Fruit fly (Drosophila melanogaster) Kc167 (cell line): Measurements from ENCODE around the gene Fst.
"Not testable (repeated sequence)": the region's sequence is repeated elsewhere in the genome, so short reads cannot be mapped to it uniquely, and the experiment has no call there.

Source experiments
- Myc ChIP-seq: fragments of >200 bp; optimal IDR thresholded peaks from 2 replicates; lab custom pipeline; 2017; ENCODE audit warnings: missing external identifiers
- Sin3A ChIP-seq: fragments of >200 bp; optimal IDR thresholded peaks from 2 replicates; lab custom pipeline; 2018; ENCODE audit warnings: missing external identifiers
- h ChIP-seq: fragments of >200 bp; optimal IDR thresholded peaks from 3 replicates; lab custom pipeline; 2018; ENCODE audit warnings: missing external identifiers
- insv ChIP-seq: fragments of >200 bp; optimal IDR thresholded peaks from 3 replicates; lab custom pipeline; 2018; ENCODE audit warnings: missing external identifiers
- psq ChIP-seq: fragments of >200 bp; optimal IDR thresholded peaks from 2 replicates; lab custom pipeline; 2017; ENCODE audit warnings: missing external identifiers

DNA sequence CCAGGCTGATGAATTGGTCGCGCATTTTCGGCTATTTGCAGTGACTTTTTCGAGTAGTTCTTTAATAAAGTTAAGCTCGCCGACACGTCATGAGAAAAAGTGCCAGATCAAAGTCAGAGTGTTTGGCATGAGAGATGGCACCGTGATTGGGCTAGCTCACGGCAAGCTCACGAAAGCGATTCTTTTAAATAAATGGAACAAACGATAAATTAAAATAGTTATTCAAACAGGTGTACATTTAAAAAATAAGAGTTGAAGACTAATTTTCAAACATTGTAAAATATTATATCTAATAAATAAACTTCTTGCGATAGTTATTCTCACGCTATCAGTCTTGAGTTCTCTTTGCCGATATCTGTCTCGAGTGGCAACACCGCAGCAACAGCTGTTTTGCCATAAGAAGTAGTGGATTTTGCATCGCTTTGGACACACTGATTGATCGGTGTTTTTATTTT is 46.7 kb upstream of the Fst start, which contains the start of the genes Unc-115b, p24-2 and CG32939:
- TF ChIP-seq psq (lab: Kevin White, UChicago); h; Sin3A; insv (lab: Kevin White, UChicago); Myc: not testable (repeated sequence)
